Fruit fly (Drosophila melanogaster) whole organism, embryonic: ENCODE results near the gene bor.
A peak's percentile ranks its signal among the peaks of the same experiment; 100 is the strongest.

Experiments used
- ATbp ChIP-seq: fragments of 200-800 bp; sonication (Bioruptor generic); optimal IDR thresholded peaks from 2 replicates; lab custom pipeline; 2017; ENCODE audit warnings: missing biosample characterization, mild to moderate bottlenecking, missing genetic modification characterization, missing genetic modification reagents
- CG11085 ChIP-seq: fragments of 200-800 bp; sonication (Bioruptor generic); IDR thresholded peaks from 2 replicates; pipeline ENCODE4 v1.3.6; 2022; ENCODE audit warnings: missing biosample characterization, missing genetic modification characterization
- CG4282 ChIP-seq: fragments of 200-800 bp; sonication (Bioruptor generic); optimal IDR thresholded peaks from 2 replicates; lab custom pipeline; 2016; ENCODE audit warnings: missing biosample characterization, missing genetic modification characterization
- CG4424 ChIP-seq: fragments of 200-800 bp; sonication (Bioruptor generic); optimal IDR thresholded peaks from 3 replicates; lab custom pipeline; 2016; ENCODE audit warnings: missing biosample characterization, missing genetic modification characterization
- CG9215 ChIP-seq: fragments of 200-800 bp; sonication (Bioruptor generic); IDR thresholded peaks from 2 replicates; pipeline ENCODE4 v1.3.6; 2022; ENCODE audit warnings: missing biosample characterization, missing genetic modification characterization
- CrebB ChIP-seq: fragments of 200-800 bp; sonication (Bioruptor generic); optimal IDR thresholded peaks from 3 replicates; lab custom pipeline; 2018; ENCODE audit warnings: missing biosample characterization, mild to moderate bottlenecking, missing genetic modification characterization
- HLH3B ChIP-seq: fragments of 200-800 bp; sonication (Bioruptor generic); IDR thresholded peaks from 2 replicates; pipeline ENCODE4 v1.3.6; 2022; ENCODE audit warnings: missing biosample characterization, missing genetic modification characterization
- Med ChIP-seq: fragments of 200-800 bp; sonication (Bioruptor generic); peaks from one replicate; lab custom pipeline; 2016; ENCODE audit warnings: missing biosample characterization, missing genetic modification characterization, mild to moderate bottlenecking, inconsistent platforms, moderate library complexity
- al ChIP-seq: fragments of 200-800 bp; sonication (Bioruptor generic); IDR thresholded peaks from 2 replicates; pipeline ENCODE4 v1.3.6; 2022; ENCODE audit warnings: missing biosample characterization, missing genetic modification characterization
- bsh ChIP-seq, 2 experiments: fragments of 200-800 bp; sonication (Bioruptor generic); optimal IDR thresholded peaks; 2 replicates each; lab custom pipeline; 2017 to 2018; ENCODE audit warnings: mild to moderate bottlenecking in 2 of 2, missing biosample characterization in 2 of 2, missing genetic modification characterization in 2 of 2, moderate library complexity in 1 of 2
- cg ChIP-seq: fragments of 200-800 bp; sonication (Bioruptor generic); optimal IDR thresholded peaks from 3 replicates; lab custom pipeline; 2019; ENCODE audit warnings: missing biosample characterization, mild to moderate bottlenecking, missing genetic modification characterization, moderate library complexity
- chm ChIP-seq: fragments of 200-800 bp; sonication (Bioruptor generic); IDR thresholded peaks from 2 replicates; pipeline ENCODE4 v1.3.6; 2022; ENCODE audit warnings: missing biosample characterization, missing genetic modification characterization
- eve ChIP-seq, 2 experiments: fragments of >200 bp; optimal IDR thresholded peaks; 2 replicates each; lab custom pipeline; 2017; ENCODE audit warnings: missing biosample characterization in 2 of 2, missing genetic modification characterization in 2 of 2
- ftz-f1 ChIP-seq: fragments of 200-800 bp; sonication (Bioruptor generic); optimal IDR thresholded peaks from 2 replicates; lab custom pipeline; 2016; ENCODE audit warnings: missing biosample characterization, missing genetic modification characterization
- sd ChIP-seq: fragments of 200-800 bp; sonication (Bioruptor generic); optimal IDR thresholded peaks from 3 replicates; lab custom pipeline; 2018; ENCODE audit warnings: missing biosample characterization, mild to moderate bottlenecking, missing genetic modification characterization, moderate library complexity

bor gene

DNA sequence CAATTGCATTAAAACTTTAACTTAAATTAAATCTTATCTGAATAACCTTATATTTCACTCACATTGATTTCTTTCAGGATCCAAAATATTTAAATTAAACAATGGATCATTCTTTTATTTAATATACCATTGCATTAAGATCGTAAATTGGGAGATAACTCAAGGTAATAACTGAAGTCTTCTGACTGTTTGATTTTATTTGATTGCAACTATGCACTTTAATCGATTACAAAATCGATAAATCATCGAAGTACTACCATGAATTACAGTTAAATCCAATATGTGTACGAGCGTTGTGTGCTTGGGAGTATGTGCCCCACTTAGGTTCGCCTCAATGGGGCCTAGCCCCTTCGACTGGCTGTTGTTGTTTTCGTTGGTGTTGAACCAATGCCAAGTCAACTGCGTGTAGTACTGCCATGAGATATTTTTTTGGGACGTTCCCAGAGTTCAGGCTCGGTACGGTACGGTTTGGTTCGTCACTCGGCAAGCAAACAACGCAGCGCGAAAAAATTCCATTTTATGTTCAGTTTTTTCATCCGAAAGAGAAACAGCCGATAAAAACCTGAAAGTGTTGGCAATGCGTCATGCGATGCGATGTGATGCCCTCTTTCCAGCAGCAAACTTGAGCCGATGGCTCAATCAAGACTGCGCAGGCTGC lies 51.9 kb downstream of the bor start (continued):
- TF ChIP-seq bsh (GFP tag; optimal IDR thresholded peaks at IDR 0.05; lab: Kevin White, UChicago) = no peak
- peak; percentile 5 for TF ChIP-seq cg
- no peak for TF ChIP-seq CG11085 (GFP tag; lab: Robert Waterston, UW)
- TF ChIP-seq ATbp (GFP tag; lab: Kevin White, UChicago) = peak; percentile 24
- TF ChIP-seq CG4282 (GFP tag; lab: Kevin White, UChicago) = no peak
- TF ChIP-seq ftz-f1 (GFP tag; lab: Kevin White, UChicago) = peak; percentile 19
- peak; percentile 47 for TF ChIP-seq sd
- TF ChIP-seq CrebB (tag; lab: Kevin White, UChicago) = peak; percentile 8
- TF ChIP-seq CG9215 (GFP tag; lab: Robert Waterston, UW) = no peak
- TF ChIP-seq eve (GFP tag; optimal IDR thresholded peaks at IDR 0.05; lab: Kevin White, UChicago) = no peak
- TF ChIP-seq al (GFP tag; lab: Robert Waterston, UW) = no peak
- 0 out of 2 replicates have a peak, but pooled peaks have one; percentile 4 for TF ChIP-seq HLH3B (GFP tag; lab: Robert Waterston, UW)
- TF ChIP-seq CG4424 (GFP tag; lab: Kevin White, UChicago) = no peak
- peak; percentile 75 for TF ChIP-seq Med (GFP tag; lab: Kevin White, UChicago)
- peak; percentile 51; the same call in 1 of the 2 replicates for TF ChIP-seq chm (GFP tag; lab: Robert Waterston, UW)
- TF ChIP-seq, all 482 proteins: peak for 35
